Worm (Caenorhabditis elegans) whole organism, midembryonic: Measurements from ENCODE around the gene F56F10.2.

Experiments
- T22C8.4 ChIP-seq: fragments of 200-800 bp; sonication (Bioruptor generic); IDR thresholded peaks from 2 replicates; pipeline ENCODE4 v1.3.6; 2022; ENCODE audit warnings: missing genetic modification characterization, missing compliant biosample characterization
- cog-1 ChIP-seq: sonication (generic microtip); optimal IDR thresholded peaks from 2 replicates; lab custom pipeline; 2016; ENCODE audit warnings: missing genetic modification characterization, missing compliant biosample characterization
- flt-1 ChIP-seq: fragments of 200-800 bp; sonication (Bioruptor generic); IDR thresholded peaks from 2 replicates; pipeline ENCODE4 v1.3.6; 2022; ENCODE audit warnings: missing genetic modification characterization, missing compliant biosample characterization
- klf-2 ChIP-seq: fragments of 200-800 bp; sonication (Bioruptor generic); conservative IDR thresholded peaks from 2 replicates; pipeline ENCODE4 v1.3.6; 2022; ENCODE audit warnings: missing genetic modification reagents, missing genetic modification characterization, missing compliant biosample characterization
- med-1 ChIP-seq: sonication (generic microtip); optimal IDR thresholded peaks from 2 replicates; lab custom pipeline; 2017; ENCODE audit warnings: missing genetic modification characterization, mild to moderate bottlenecking, missing compliant biosample characterization, antibody characterized with exemption, missing genetic modification reagents; ENCODE audit not compliant: insufficient read depth
- ref-1 ChIP-seq: fragments of 200-800 bp; sonication (Bioruptor generic); conservative IDR thresholded peaks from 2 replicates; pipeline ENCODE4 v1.3.6; 2022; ENCODE audit warnings: missing genetic modification reagents, missing genetic modification characterization, missing compliant biosample characterization
- ztf-23 ChIP-seq: fragments of 200-800 bp; sonication (Bioruptor generic); IDR thresholded peaks from 2 replicates; pipeline ENCODE4 v1.3.6; 2022; ENCODE audit warnings: missing genetic modification reagents, missing genetic modification characterization, missing compliant biosample characterization
- ztf-29 ChIP-seq: fragments of 200-800 bp; sonication (Bioruptor generic); IDR thresholded peaks from 2 replicates; pipeline ENCODE4 v1.3.6; 2022; ENCODE audit warnings: missing genetic modification reagents, missing genetic modification characterization, missing compliant biosample characterization

DNA sequence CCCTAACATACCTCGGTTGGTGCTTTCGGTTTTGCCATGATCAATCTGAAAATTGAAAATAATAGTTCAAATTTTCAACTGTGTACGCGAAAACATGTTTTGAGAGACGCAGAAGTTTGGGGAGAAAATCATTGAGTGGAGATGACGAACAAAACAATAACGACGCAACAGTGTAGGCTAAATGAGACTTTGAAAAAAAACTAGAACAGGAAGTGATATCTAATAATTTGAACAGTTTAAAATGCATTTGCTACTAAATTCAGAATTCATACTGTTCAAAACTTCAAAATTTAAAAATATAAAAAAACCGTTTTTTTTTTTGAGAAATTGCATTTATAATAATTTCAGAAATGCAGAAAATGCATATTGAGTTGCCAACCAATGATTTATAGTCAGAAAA is 46.4 kb upstream of the F56F10.2 start, which contains the start of gene F25E2.3:
- TF ChIP-seq T22C8.4 (GFP tag; lab: Robert Waterston, UW) = no peak
- no peak for TF ChIP-seq flt-1 (GFP tag; lab: Robert Waterston, UW)
- no peak for TF ChIP-seq ztf-29 (GFP tag; lab: Robert Waterston, UW)
- no peak for TF ChIP-seq med-1 (GFP tag; lab: Kevin White, UChicago)
- TF ChIP-seq cog-1 = no peak
- no peak for TF ChIP-seq ztf-23 (GFP tag; lab: Robert Waterston, UW)
- TF ChIP-seq klf-2 = no peak
- no peak for TF ChIP-seq ref-1 (GFP tag; lab: Robert Waterston, UW)
